Fruit fly (Drosophila melanogaster) whole organism, embryonic: ENCODE data around the gene Teh2.

Source experiments
- BtbVII ChIP-seq: fragments of 200-800 bp; sonication (Bioruptor generic); optimal IDR thresholded peaks from 3 replicates; lab custom pipeline; 2017; ENCODE audit warnings: missing biosample characterization, mild to moderate bottlenecking, missing genetic modification characterization
- CG10431 ChIP-seq: fragments of 200-800 bp; sonication (Bioruptor generic); optimal IDR thresholded peaks from 3 replicates; lab custom pipeline; 2018; ENCODE audit warnings: missing biosample characterization, mild to moderate bottlenecking, missing genetic modification characterization
- CG11456 ChIP-seq: fragments of 200-800 bp; sonication (Bioruptor generic); IDR thresholded peaks from 3 replicates; pipeline ENCODE4 v1.3.6; 2022; ENCODE audit warnings: missing biosample characterization, missing genetic modification characterization
- CG2116 ChIP-seq: fragments of 200-800 bp; sonication (Bioruptor generic); optimal IDR thresholded peaks from 3 replicates; lab custom pipeline; 2018; ENCODE audit warnings: missing biosample characterization, mild to moderate bottlenecking, missing genetic modification characterization
- CG2199 ChIP-seq: fragments of 200-800 bp; sonication (Bioruptor generic); IDR thresholded peaks from 3 replicates; pipeline ENCODE4 v1.3.6; 2022; ENCODE audit warnings: missing biosample characterization, missing genetic modification characterization
- CG2875 ChIP-seq: fragments of 200-800 bp; sonication (Bioruptor generic); optimal IDR thresholded peaks from 2 replicates; lab custom pipeline; 2017; ENCODE audit warnings: missing biosample characterization, mild to moderate bottlenecking, missing genetic modification characterization, missing genetic modification reagents
- CG30403 ChIP-seq: fragments of 200-800 bp; sonication (Bioruptor generic); optimal IDR thresholded peaks from 3 replicates; lab custom pipeline; 2016; ENCODE audit warnings: missing biosample characterization, missing genetic modification characterization
- CG31388 ChIP-seq: fragments of 200-800 bp; sonication (Bioruptor generic); optimal IDR thresholded peaks from 2 replicates; lab custom pipeline; 2016; ENCODE audit warnings: missing biosample characterization, missing genetic modification characterization
- CG32532 ChIP-seq: fragments of 200-800 bp; sonication (Bioruptor generic); IDR thresholded peaks from 2 replicates; pipeline ENCODE4 v1.3.6; 2022; ENCODE audit warnings: missing biosample characterization, missing genetic modification characterization
- CG3281 ChIP-seq: fragments of 200-800 bp; sonication (Bioruptor generic); optimal IDR thresholded peaks from 3 replicates; lab custom pipeline; 2017; ENCODE audit warnings: missing biosample characterization, mild to moderate bottlenecking, missing genetic modification characterization
- CG3847 ChIP-seq: fragments of 200-800 bp; sonication (Bioruptor generic); IDR thresholded peaks from 2 replicates; pipeline ENCODE4 v1.3.6; 2022; ENCODE audit warnings: missing biosample characterization, missing genetic modification characterization
- CG42726 ChIP-seq: fragments of 200-800 bp; sonication (Bioruptor generic); IDR thresholded peaks from 2 replicates; pipeline ENCODE4 v1.3.6; 2022; ENCODE audit warnings: missing biosample characterization, missing genetic modification characterization; ENCODE audit not compliant: partially characterized antibody
- CG4707 ChIP-seq: fragments of 200-800 bp; sonication (Bioruptor generic); optimal IDR thresholded peaks from 2 replicates; lab custom pipeline; 2018; ENCODE audit warnings: missing biosample characterization, mild to moderate bottlenecking, missing genetic modification characterization, moderate library complexity
- CG5180 ChIP-seq: fragments of 200-800 bp; sonication (Bioruptor generic); optimal IDR thresholded peaks from 3 replicates; lab custom pipeline; 2017; ENCODE audit warnings: missing biosample characterization, missing genetic modification characterization, mild to moderate bottlenecking, moderate library complexity, missing genetic modification reagents
- CG6654 ChIP-seq: fragments of 200-800 bp; sonication (Bioruptor generic); optimal IDR thresholded peaks from 2 replicates; lab custom pipeline; 2017; ENCODE audit warnings: missing biosample characterization, mild to moderate bottlenecking, missing genetic modification characterization
- CG6765 ChIP-seq: fragments of 200-800 bp; sonication (Bioruptor generic); optimal IDR thresholded peaks from 3 replicates; lab custom pipeline; 2017; ENCODE audit warnings: missing biosample characterization, mild to moderate bottlenecking, missing genetic modification characterization
- CG8089 ChIP-seq: fragments of 200-800 bp; sonication (Bioruptor generic); optimal IDR thresholded peaks from 3 replicates; lab custom pipeline; 2016; ENCODE audit warnings: missing biosample characterization, missing genetic modification characterization
- CG9727 ChIP-seq: fragments of 200-800 bp; sonication (Bioruptor generic); optimal IDR thresholded peaks from 3 replicates; lab custom pipeline; 2017; ENCODE audit warnings: missing biosample characterization, mild to moderate bottlenecking, missing genetic modification characterization
- D19A ChIP-seq: fragments of 200-800 bp; optimal IDR thresholded peaks from 3 replicates; lab custom pipeline; 2019; ENCODE audit warnings: missing biosample characterization, mild to moderate bottlenecking, missing genetic modification characterization, moderate library complexity
- Deaf1 ChIP-seq: fragments of 200-800 bp; optimal IDR thresholded peaks from 3 replicates; lab custom pipeline; 2019; ENCODE audit warnings: missing biosample characterization, mild to moderate bottlenecking, missing genetic modification characterization, moderate library complexity
- Drgx ChIP-seq: fragments of 200-800 bp; sonication (Bioruptor generic); IDR thresholded peaks from 2 replicates; pipeline ENCODE4 v1.3.6; 2022; ENCODE audit warnings: missing biosample characterization, missing genetic modification characterization
- H15 ChIP-seq: fragments of 200-800 bp; sonication (Bioruptor generic); IDR thresholded peaks from 3 replicates; pipeline ENCODE4 v1.3.6; 2022; ENCODE audit warnings: missing biosample characterization, missing genetic modification characterization
- HLHmδ ChIP-seq: fragments of 200-800 bp; sonication (Bioruptor generic); optimal IDR thresholded peaks from 2 replicates; lab custom pipeline; 2018; ENCODE audit warnings: missing biosample characterization, mild to moderate bottlenecking, missing genetic modification characterization, moderate library complexity
- Hmr ChIP-seq: fragments of 200-800 bp; sonication (Bioruptor generic); optimal IDR thresholded peaks from 3 replicates; lab custom pipeline; 2017; ENCODE audit warnings: mild to moderate bottlenecking, missing biosample characterization, missing genetic modification reagents, missing genetic modification characterization
- Kr ChIP-seq: fragments of 200-800 bp; sonication (Bioruptor generic); optimal IDR thresholded peaks from 2 replicates; lab custom pipeline; 2017; ENCODE audit warnings: missing biosample characterization, mild to moderate bottlenecking, missing genetic modification characterization
- Med ChIP-seq: fragments of 200-800 bp; sonication (Bioruptor generic); peaks from one replicate; lab custom pipeline; 2016; ENCODE audit warnings: missing biosample characterization, missing genetic modification characterization, mild to moderate bottlenecking, inconsistent platforms, moderate library complexity
- Meics ChIP-seq: fragments of 200-800 bp; sonication (Bioruptor generic); optimal IDR thresholded peaks from 2 replicates; lab custom pipeline; 2017; ENCODE audit warnings: missing biosample characterization, mild to moderate bottlenecking, missing genetic modification characterization
- Nf-YA ChIP-seq: fragments of 200-800 bp; sonication (Bioruptor generic); IDR thresholded peaks from 2 replicates; pipeline ENCODE4 v1.3.6; 2022; ENCODE audit warnings: missing biosample characterization, missing genetic modification characterization
- Six4 ChIP-seq: fragments of 200-800 bp; sonication (Bioruptor generic); optimal IDR thresholded peaks from 2 replicates; lab custom pipeline; 2016; ENCODE audit warnings: missing biosample characterization, missing genetic modification characterization
- Vsx1 ChIP-seq: fragments of 200-800 bp; sonication (Bioruptor generic); optimal IDR thresholded peaks from 2 replicates; lab custom pipeline; 2017; ENCODE audit warnings: missing biosample characterization, mild to moderate bottlenecking, missing genetic modification characterization, missing genetic modification reagents
- chn ChIP-seq: fragments of 200-800 bp; sonication (Bioruptor generic); optimal IDR thresholded peaks from 2 replicates; lab custom pipeline; 2016; ENCODE audit warnings: missing biosample characterization, missing genetic modification characterization
- crol ChIP-seq: fragments of 200-800 bp; sonication (Bioruptor generic); IDR thresholded peaks from 2 replicates; pipeline ENCODE4 v1.3.6; 2022; ENCODE audit warnings: missing biosample characterization, missing genetic modification characterization
- dmrt99B ChIP-seq: fragments of 200-800 bp; sonication (Bioruptor generic); optimal IDR thresholded peaks from 2 replicates; lab custom pipeline; 2018; ENCODE audit warnings: missing biosample characterization, mild to moderate bottlenecking, missing genetic modification characterization, moderate library complexity
- exex ChIP-seq: fragments of 200-800 bp; sonication (Bioruptor generic); optimal IDR thresholded peaks from 4 replicates; lab custom pipeline; 2018; ENCODE audit warnings: missing biosample characterization, mild to moderate bottlenecking, missing genetic modification characterization, moderate library complexity
- ftz-f1 ChIP-seq: fragments of 200-800 bp; sonication (Bioruptor generic); optimal IDR thresholded peaks from 2 replicates; lab custom pipeline; 2016; ENCODE audit warnings: missing biosample characterization, missing genetic modification characterization
- lab ChIP-seq: fragments of 200-800 bp; sonication (Bioruptor generic); optimal IDR thresholded peaks from 3 replicates; lab custom pipeline; 2017; ENCODE audit warnings: missing biosample characterization, missing genetic modification characterization, mild to moderate bottlenecking, moderate library complexity, missing genetic modification reagents
- lbe ChIP-seq: fragments of 200-800 bp; sonication (Bioruptor generic); optimal IDR thresholded peaks from 2 replicates; lab custom pipeline; 2016; ENCODE audit warnings: missing biosample characterization, mild to moderate bottlenecking, missing genetic modification characterization
- lola ChIP-seq, 3 experiments: fragments of >200 bp in 2 of 3; fragments of 200-800 bp in 1 of 3; sonication (Bioruptor generic) in 1 of 3; optimal IDR thresholded peaks; 2 replicates each; lab custom pipeline; 2017 to 2019; ENCODE audit warnings: missing biosample characterization in 3 of 3, missing genetic modification characterization in 3 of 3, mild to moderate bottlenecking in 1 of 3, moderate library complexity in 1 of 3
- odd ChIP-seq: fragments of 200-800 bp; sonication (Bioruptor generic); optimal IDR thresholded peaks from 2 replicates; lab custom pipeline; 2017; ENCODE audit warnings: missing biosample characterization, mild to moderate bottlenecking, missing genetic modification characterization
- org-1 ChIP-seq: fragments of 200-800 bp; sonication (Bioruptor generic); optimal IDR thresholded peaks from 2 replicates; lab custom pipeline; 2017; ENCODE audit warnings: missing biosample characterization, missing genetic modification characterization
- peb ChIP-seq: fragments of 200-800 bp; sonication (Bioruptor generic); IDR thresholded peaks from 2 replicates; pipeline ENCODE4 v1.3.6; 2022; ENCODE audit warnings: missing biosample characterization, missing genetic modification characterization
- sens ChIP-seq: fragments of 200-800 bp; sonication (Bioruptor generic); peaks from one replicate; lab custom pipeline; 2016; ENCODE audit warnings: missing biosample characterization, missing genetic modification characterization
- sens-2 ChIP-seq: fragments of 200-800 bp; sonication (Bioruptor generic); IDR thresholded peaks from 2 replicates; pipeline ENCODE4 v1.3.6; 2022; ENCODE audit warnings: missing biosample characterization, missing genetic modification characterization
- shn ChIP-seq: fragments of 200-800 bp; sonication (Bioruptor generic); optimal IDR thresholded peaks from 3 replicates; lab custom pipeline; 2016; ENCODE audit warnings: missing biosample characterization, missing genetic modification characterization
- stwl ChIP-seq: fragments of 200-800 bp; sonication (Bioruptor generic); optimal IDR thresholded peaks from 3 replicates; lab custom pipeline; 2018; ENCODE audit warnings: missing biosample characterization, mild to moderate bottlenecking, missing genetic modification characterization, moderate library complexity
- twi ChIP-seq: fragments of 200-800 bp; optimal IDR thresholded peaks from 2 replicates; lab custom pipeline; 2019; ENCODE audit warnings: missing biosample characterization, mild to moderate bottlenecking, missing genetic modification characterization, moderate library complexity
- vnd ChIP-seq: fragments of 200-800 bp; sonication (Bioruptor generic); IDR thresholded peaks from 3 replicates; pipeline ENCODE4 v1.3.6; 2022; ENCODE audit warnings: missing biosample characterization, missing genetic modification characterization; ENCODE audit not compliant: partially characterized antibody
- wdn ChIP-seq: fragments of 200-800 bp; sonication (Bioruptor generic); IDR thresholded peaks from 2 replicates; pipeline ENCODE4 v1.3.6; 2022; ENCODE audit warnings: missing biosample characterization, missing genetic modification characterization

The Teh2 gene

dm6 chr3L:4220679-4221078, 32.9 kb upstream of the Teh2 start (continued):
- TF ChIP-seq dmrt99B (no peak), chn (GFP tag; lab: Kevin White, UChicago) (no peak), CG2116 (GFP tag; lab: Kevin White, UChicago) (no peak), Med (GFP tag; lab: Kevin White, UChicago) (peak; percentile 37), lbe (peak; percentile 31), wdn (GFP tag; lab: Robert Waterston, UW) (no peak), Deaf1 (tag; lab: Kevin White, UChicago) (no peak), CG8089 (GFP tag; lab: Kevin White, UChicago) (no peak), Six4 (GFP tag; lab: Kevin White, UChicago) (no peak), CG6765 (GFP tag; lab: Kevin White, UChicago) (no peak), shn (GFP tag; lab: Kevin White, UChicago) (no peak), CG11456 (GFP tag; lab: Robert Waterston, UW) (no peak), Nf-YA (GFP tag; lab: Robert Waterston, UW) (no peak), peb (no peak), CG30403 (GFP tag; lab: Kevin White, UChicago) (no peak), Meics (no peak), CG31388 (GFP tag; lab: Kevin White, UChicago) (no peak), H15 (GFP tag; lab: Robert Waterston, UW) (no peak), vnd (GFP tag; lab: Robert Waterston, UW) (no peak), ftz-f1 (GFP tag; lab: Kevin White, UChicago) (no peak), odd (GFP tag; lab: Kevin White, UChicago) (no peak), CG4707 (GFP tag; lab: Kevin White, UChicago) (peak; percentile 3), CG2875 (GFP tag; lab: Kevin White, UChicago) (peak; percentile 16), CG3847 (GFP tag; lab: Robert Waterston, UW) (no peak), CG10431 (no peak), sens (GFP tag; lab: Kevin White, UChicago) (peak; percentile 40)

DNA sequence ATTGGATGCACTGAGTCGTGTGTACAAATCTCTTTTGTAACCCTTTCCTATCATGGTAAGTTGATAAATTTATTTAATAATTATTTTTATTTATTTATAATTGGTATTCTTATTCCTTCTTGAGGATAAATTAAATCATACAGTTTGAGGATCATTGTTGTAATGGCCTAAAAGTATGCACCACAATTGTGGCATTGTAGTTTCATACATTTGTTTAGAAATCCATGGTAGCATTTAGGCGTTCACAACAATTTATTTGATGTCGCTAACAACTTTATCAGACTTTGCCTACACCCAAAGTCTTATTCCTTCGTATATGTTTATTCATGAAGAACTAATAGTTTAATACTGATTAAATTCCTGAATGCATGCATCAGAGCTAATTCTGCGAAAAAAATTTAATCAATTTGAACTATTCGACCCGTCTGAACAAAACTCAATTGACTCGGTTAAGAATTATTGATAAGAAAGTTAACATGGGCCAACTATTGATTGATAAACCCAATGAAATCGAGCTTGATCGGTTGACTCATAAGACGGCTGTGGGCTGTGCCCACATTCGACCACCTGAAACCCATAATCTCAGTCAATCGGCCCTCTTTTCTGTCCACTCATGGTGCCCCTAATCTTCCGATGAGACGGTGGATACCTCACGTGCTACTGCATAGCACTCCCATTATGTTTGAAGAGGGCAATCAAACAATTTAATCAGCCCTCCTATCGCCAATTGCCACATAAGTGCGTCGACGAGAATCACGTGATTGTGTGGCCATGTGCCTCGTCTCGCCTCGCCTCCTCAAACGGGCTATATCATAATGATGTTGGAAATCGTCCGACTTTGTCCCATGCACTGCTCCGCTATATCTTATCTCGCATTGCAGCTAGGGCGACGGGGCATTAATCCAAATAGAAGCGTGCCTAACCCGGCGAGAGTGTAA, 31.7 kb upstream of the Teh2 start:
- peak; percentile 10 for TF ChIP-seq ftz-f1 (GFP tag; lab: Kevin White, UChicago)
- TF ChIP-seq CG6654 (GFP tag; lab: Kevin White, UChicago) = peak; percentile 96
- TF ChIP-seq sens-2 (GFP tag; lab: Robert Waterston, UW) = 0 out of 2 replicates have a peak, but pooled peaks have one; percentile 11
- peak; percentile 42 for TF ChIP-seq CG5180
- peak; percentile 6 for TF ChIP-seq Hmr (GFP tag; lab: Kevin White, UChicago)
- TF ChIP-seq Deaf1 (tag; lab: Kevin White, UChicago) = peak; percentile 7
- TF ChIP-seq Drgx = peak; percentile 28; the same call in 1 of the 2 replicates
- peak; percentile 16 for TF ChIP-seq Kr
- TF ChIP-seq BtbVII (GFP tag; lab: Kevin White, UChicago) = peak; percentile 22
- TF ChIP-seq crol = peak; percentile 60
- TF ChIP-seq exex (tag; lab: Kevin White, UChicago) = peak; percentile 99
- no peak for TF ChIP-seq CG3281 (GFP tag; lab: Kevin White, UChicago)
- TF ChIP-seq lab = peak; percentile 32
- TF ChIP-seq lola (GFP tag; optimal IDR thresholded peaks at IDR 0.05; lab: Kevin White, UChicago) = no peak
- peak; percentile 34 for TF ChIP-seq CG9727 (GFP tag; lab: Kevin White, UChicago)
- peak; percentile 68; the same call in 1 of the 3 replicates for TF ChIP-seq CG2199 (GFP tag; lab: Robert Waterston, UW)
- TF ChIP-seq org-1 (GFP tag; lab: Kevin White, UChicago) = peak; percentile 39
- peak; percentile 3 for TF ChIP-seq stwl
- no peak for TF ChIP-seq CG42726 (GFP tag; lab: Robert Waterston, UW)
- peak; percentile 44 for TF ChIP-seq CG32532 (GFP tag; lab: Robert Waterston, UW)
- peak; percentile 72 for TF ChIP-seq Vsx1 (GFP tag; lab: Kevin White, UChicago)
- no peak for TF ChIP-seq D19A (tag; lab: Kevin White, UChicago)
- peak; percentile 18 for TF ChIP-seq HLHmδ (GFP tag; lab: Kevin White, UChicago)
- peak; percentile 17 for TF ChIP-seq twi (tag; lab: Kevin White, UChicago)
